Fruit fly (Drosophila melanogaster) ovary, adult (tissue): ENCODE results near the gene CG8173.

Experiments
- CG17801 ChIP-seq: fragments of 200-800 bp; optimal IDR thresholded peaks from 2 replicates; lab custom pipeline; 2019; ENCODE audit warnings: missing biosample characterization, mild to moderate bottlenecking, missing genetic modification characterization, moderate library complexity; ENCODE audit not compliant: partially characterized antibody

CG8173 gene

dm6 chrX:17657716-17658115 is 51.7 kb downstream of the CG8173 start:
- TF ChIP-seq CG17801 (GFP tag; lab: Kevin White, UChicago): no peak
